Fruit fly (Drosophila melanogaster): ENCODE measurements around the gene CG7655.

CG7655 gene

DNA sequence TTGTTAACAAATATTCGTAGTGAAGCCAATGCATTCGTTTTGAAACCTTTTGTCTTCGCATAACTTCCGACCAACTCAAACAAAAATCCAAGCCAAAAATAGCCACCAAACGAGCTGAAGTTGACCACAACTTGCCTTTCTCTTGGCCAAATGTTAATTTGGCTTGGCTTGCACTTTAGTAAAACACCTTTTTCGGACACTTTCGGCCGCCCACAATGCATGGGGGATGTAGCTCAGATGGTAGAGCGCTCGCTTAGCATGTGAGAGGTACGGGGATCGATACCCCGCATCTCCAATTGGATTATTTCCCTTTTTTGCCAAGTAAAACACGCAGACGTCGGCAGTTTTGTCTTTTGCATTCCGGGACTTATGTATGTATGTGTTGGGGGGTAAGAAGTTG, 25.5 kb upstream of the CG7655 start:
- peak; percentile 70 for TF ChIP-seq tj (GFP tag; optimal IDR thresholded peaks at IDR 0.05)
- peak; percentile 17 for TF ChIP-seq bab1 (GFP tag; optimal IDR thresholded peaks at IDR 0.05)
- TF ChIP-seq Crg-1 (GFP tag; optimal IDR thresholded peaks at IDR 0.05), result no peak

DNA sequence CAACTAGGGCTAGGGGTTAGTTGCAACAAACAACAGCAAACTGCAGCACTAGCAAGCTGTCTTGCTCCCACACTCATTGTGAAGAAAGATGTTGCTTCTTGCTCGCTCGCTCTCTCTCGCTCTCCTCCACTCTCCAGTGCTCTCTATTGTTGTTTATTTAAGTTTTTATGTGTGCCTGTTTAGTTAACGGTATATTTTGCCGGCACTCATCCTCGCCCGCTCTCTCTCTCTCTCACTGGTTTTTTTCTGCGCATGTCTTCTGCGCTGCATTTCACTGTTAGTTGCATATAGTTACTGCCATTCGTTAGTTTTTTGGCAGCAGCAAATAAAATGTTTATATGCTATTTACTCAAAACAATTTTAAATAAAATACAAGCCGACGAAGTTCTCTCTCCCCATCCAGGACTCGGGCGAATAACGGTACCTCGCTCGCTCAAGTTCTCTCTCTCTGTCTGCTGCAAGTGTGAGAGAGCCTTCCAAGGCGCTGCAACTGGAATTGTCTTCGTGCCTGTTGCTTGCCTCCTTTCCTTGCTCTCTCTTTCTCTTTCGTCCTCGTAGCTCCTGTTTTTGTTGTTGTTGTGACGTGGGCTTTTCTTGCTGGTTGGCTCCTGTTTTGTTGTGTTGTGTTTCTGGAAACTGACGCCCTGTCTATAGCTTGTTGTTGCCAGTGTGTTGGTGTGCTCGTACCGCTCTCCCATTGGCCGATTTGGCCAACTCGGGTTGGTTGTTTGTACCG, 16.2 kb upstream of the CG7655 start:
- TF ChIP-seq ovo (GFP tag; optimal IDR thresholded peaks at IDR 0.05) (no peak), toe (GFP tag; optimal IDR thresholded peaks at IDR 0.05) (no peak), bab1 (GFP tag; optimal IDR thresholded peaks at IDR 0.05) (no peak), CG7045 (GFP tag; optimal IDR thresholded peaks at IDR 0.05) (no peak), CG12768 (GFP tag; optimal IDR thresholded peaks at IDR 0.05) (no peak), Crg-1 (GFP tag; optimal IDR thresholded peaks at IDR 0.05) (no peak), pad (GFP tag; optimal IDR thresholded peaks at IDR 0.05) (no peak), CG1620 (GFP tag; optimal IDR thresholded peaks at IDR 0.05) (no peak), CG33017 (tag; optimal IDR thresholded peaks at IDR 0.05) (no peak), CG14711 (tag; optimal IDR thresholded peaks at IDR 0.05) (no peak), Clk (GFP tag; optimal IDR thresholded peaks at IDR 0.05) (no peak), cic (GFP tag; optimal IDR thresholded peaks at IDR 0.05) (no peak), CG11617 (GFP tag; optimal IDR thresholded peaks at IDR 0.05) (no peak), tj (GFP tag; optimal IDR thresholded peaks at IDR 0.05) (no peak), Mnt (GFP tag; optimal IDR thresholded peaks at IDR 0.05) (no peak), CG5204 (GFP tag; optimal IDR thresholded peaks at IDR 0.05) (no peak), cnc (optimal IDR thresholded peaks at IDR 0.05) (no peak), CG7101 (tag; optimal IDR thresholded peaks at IDR 0.05) (no peak), kay (GFP tag; ENCODE audit: borderline replicate concordance) (no peak), Hr96 (GFP tag; optimal IDR thresholded peaks at IDR 0.05) (no peak)

- TF ChIP-seq Mnt (GFP tag; optimal IDR thresholded peaks at IDR 0.05) (no peak), CG12768 (GFP tag; optimal IDR thresholded peaks at IDR 0.05) (no peak), Crg-1 (GFP tag; optimal IDR thresholded peaks at IDR 0.05) (no peak), cic (GFP tag; optimal IDR thresholded peaks at IDR 0.05) (no peak), toe (GFP tag; optimal IDR thresholded peaks at IDR 0.05) (no peak), tj (GFP tag; optimal IDR thresholded peaks at IDR 0.05) (no peak), cnc (optimal IDR thresholded peaks at IDR 0.05) (no peak), Hr96 (GFP tag; optimal IDR thresholded peaks at IDR 0.05) (no peak), CG1620 (GFP tag; optimal IDR thresholded peaks at IDR 0.05) (no peak), CG5204 (GFP tag; optimal IDR thresholded peaks at IDR 0.05) (no peak), CG7045 (GFP tag; optimal IDR thresholded peaks at IDR 0.05) (no peak), ovo (GFP tag; optimal IDR thresholded peaks at IDR 0.05) (no peak), kay (GFP tag; ENCODE audit: borderline replicate concordance) (no peak), Clk (GFP tag; optimal IDR thresholded peaks at IDR 0.05) (no peak), CG7101 (tag; optimal IDR thresholded peaks at IDR 0.05) (no peak)
These were observed 15.7 kb upstream of the CG7655 start for dm6 chr3R:17666797-17667156.

DNA sequence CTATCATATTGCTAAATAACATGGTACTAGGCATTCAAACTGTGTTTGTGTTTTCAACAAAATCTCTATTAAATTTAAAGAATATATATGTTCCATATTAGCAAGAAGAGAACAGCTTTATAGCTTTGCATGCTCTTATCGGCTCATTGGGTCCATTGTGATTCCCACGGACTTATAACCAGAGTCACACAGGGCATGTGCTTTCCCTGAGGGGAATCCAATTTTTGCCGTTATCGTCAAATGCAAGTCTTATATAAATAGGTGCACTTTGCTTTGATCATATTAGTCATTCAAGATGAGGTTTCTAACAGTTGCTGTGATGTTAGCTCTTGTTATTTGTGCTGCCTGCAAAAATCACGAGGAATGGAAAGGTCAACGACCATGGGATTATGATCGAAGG, 15.2 kb upstream of the CG7655 start, which contains the start of gene CG45045:
Gene CG45045, plus strand, starts transcription at position 294 of the 400 bp plus-strand sequence.
- TF ChIP-seq CG14711 (tag; optimal IDR thresholded peaks at IDR 0.05) (no peak), Clk (GFP tag; optimal IDR thresholded peaks at IDR 0.05) (no peak), toe (GFP tag; optimal IDR thresholded peaks at IDR 0.05) (no peak), CG11617 (GFP tag; optimal IDR thresholded peaks at IDR 0.05) (no peak), cnc (optimal IDR thresholded peaks at IDR 0.05) (no peak), CG7101 (tag; optimal IDR thresholded peaks at IDR 0.05) (no peak), CG5204 (GFP tag; optimal IDR thresholded peaks at IDR 0.05) (no peak), cic (GFP tag; optimal IDR thresholded peaks at IDR 0.05) (no peak), CG1620 (GFP tag; optimal IDR thresholded peaks at IDR 0.05) (no peak), CG33017 (tag; optimal IDR thresholded peaks at IDR 0.05) (no peak), pad (GFP tag; optimal IDR thresholded peaks at IDR 0.05) (no peak), Crg-1 (GFP tag; optimal IDR thresholded peaks at IDR 0.05) (no peak), CG7045 (GFP tag; optimal IDR thresholded peaks at IDR 0.05) (no peak), CG12768 (GFP tag; optimal IDR thresholded peaks at IDR 0.05) (no peak), Mnt (GFP tag; optimal IDR thresholded peaks at IDR 0.05) (no peak), ovo (GFP tag; optimal IDR thresholded peaks at IDR 0.05) (no peak), kay (GFP tag; ENCODE audit: borderline replicate concordance) (no peak), tj (GFP tag; optimal IDR thresholded peaks at IDR 0.05) (no peak), bab1 (GFP tag; optimal IDR thresholded peaks at IDR 0.05) (no peak), Hr96 (GFP tag; optimal IDR thresholded peaks at IDR 0.05) (no peak)

DNA sequence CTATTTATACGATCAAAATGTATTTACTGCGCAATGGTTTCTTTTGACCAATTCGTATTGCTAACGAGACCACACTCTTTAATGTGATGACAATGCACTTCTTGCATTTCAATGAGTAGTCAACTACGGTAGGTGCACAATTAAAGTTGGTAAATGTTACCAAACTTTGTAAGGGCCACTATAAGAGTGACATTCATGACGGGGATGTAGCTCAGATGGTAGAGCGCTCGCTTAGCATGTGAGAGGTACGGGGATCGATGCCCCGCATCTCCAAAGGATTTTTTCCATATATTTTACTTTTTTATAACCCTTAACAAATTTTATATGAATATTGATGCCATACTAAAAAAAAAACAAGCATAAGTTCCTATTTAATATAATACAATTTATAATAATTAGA, 14.5 kb upstream of the CG7655 start:
- TF ChIP-seq CG12768 (GFP tag; optimal IDR thresholded peaks at IDR 0.05) (no peak), CG7101 (tag; optimal IDR thresholded peaks at IDR 0.05) (no peak), CG33017 (tag; optimal IDR thresholded peaks at IDR 0.05) (no peak), bab1 (GFP tag; optimal IDR thresholded peaks at IDR 0.05) (peak; percentile 14), tj (GFP tag; optimal IDR thresholded peaks at IDR 0.05) (peak; percentile 87), Crg-1 (GFP tag; optimal IDR thresholded peaks at IDR 0.05) (no peak)

DNA sequence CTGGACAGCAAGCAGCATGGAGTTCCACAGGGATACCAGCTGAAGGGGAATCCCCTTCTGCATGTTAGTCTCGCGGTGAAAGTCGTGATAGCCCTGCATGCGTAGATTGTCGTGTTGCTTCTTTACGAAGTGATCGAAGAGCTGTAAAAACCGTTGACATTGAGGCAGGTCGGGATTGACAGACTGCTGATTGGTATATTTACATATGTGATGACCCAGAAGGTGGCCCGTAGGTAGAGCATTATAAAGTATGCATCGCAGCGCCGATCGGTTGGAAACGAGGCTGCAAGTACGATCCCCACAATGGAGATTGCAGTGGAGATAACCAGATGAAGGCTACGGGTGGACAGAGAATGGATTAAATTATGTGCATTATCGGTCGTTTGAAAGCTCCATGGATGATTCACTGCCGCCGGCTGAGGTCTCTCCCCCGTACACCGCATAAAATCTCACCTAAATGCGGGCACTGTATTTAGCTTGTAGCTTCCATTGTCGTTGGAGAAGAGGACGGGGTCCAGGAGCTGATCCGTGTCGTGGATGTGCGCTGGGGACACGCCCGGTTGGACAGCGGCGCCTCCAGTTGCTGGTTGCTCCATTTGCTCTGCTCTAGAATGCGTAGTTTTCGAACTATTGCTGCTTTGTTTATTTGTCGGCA, 12.1 kb upstream of the CG7655 start:
- no peak for TF ChIP-seq CG7045 (GFP tag; optimal IDR thresholded peaks at IDR 0.05)
- TF ChIP-seq CG33017 (tag; optimal IDR thresholded peaks at IDR 0.05), result no peak
- no peak for TF ChIP-seq ovo (GFP tag; optimal IDR thresholded peaks at IDR 0.05)
- TF ChIP-seq pad (GFP tag; optimal IDR thresholded peaks at IDR 0.05), result no peak
- TF ChIP-seq Crg-1 (GFP tag; optimal IDR thresholded peaks at IDR 0.05), result no peak
- no peak for TF ChIP-seq CG14711 (tag; optimal IDR thresholded peaks at IDR 0.05)
- peak; percentile 67 for TF ChIP-seq tj (GFP tag; optimal IDR thresholded peaks at IDR 0.05)
- TF ChIP-seq Mnt (GFP tag; optimal IDR thresholded peaks at IDR 0.05), result no peak
- no peak for TF ChIP-seq Clk (GFP tag; optimal IDR thresholded peaks at IDR 0.05)
- no peak for TF ChIP-seq bab1 (GFP tag; optimal IDR thresholded peaks at IDR 0.05)
- no peak for TF ChIP-seq CG7101 (tag; optimal IDR thresholded peaks at IDR 0.05)
- no peak for TF ChIP-seq CG12768 (GFP tag; optimal IDR thresholded peaks at IDR 0.05)
- TF ChIP-seq Hr96 (GFP tag; optimal IDR thresholded peaks at IDR 0.05), result no peak
- TF ChIP-seq CG1620 (GFP tag; optimal IDR thresholded peaks at IDR 0.05), result no peak
- peak; percentile 37 for TF ChIP-seq cic (GFP tag; optimal IDR thresholded peaks at IDR 0.05)
- TF ChIP-seq toe (GFP tag; optimal IDR thresholded peaks at IDR 0.05), result no peak
- no peak for TF ChIP-seq cnc (optimal IDR thresholded peaks at IDR 0.05)
- peak; percentile 99 for TF ChIP-seq kay (GFP tag; ENCODE audit: borderline replicate concordance)

All from whole organism, adult.